Fruit fly (Drosophila melanogaster) whole organism, pupa: ENCODE measurements around the gene Ten-a.

Experiments
- CG32121 ChIP-seq: fragments of 200-800 bp; sonication (Bioruptor generic); IDR thresholded peaks from 2 replicates; pipeline ENCODE4 v1.3.6; 2022; ENCODE audit warnings: missing biosample characterization, missing genetic modification characterization
- CG34367 ChIP-seq: fragments of 200-800 bp; sonication (Bioruptor generic); optimal IDR thresholded peaks from 2 replicates; lab custom pipeline; 2018; ENCODE audit warnings: missing biosample characterization, mild to moderate bottlenecking, missing genetic modification characterization
- CG4496 ChIP-seq: fragments of 200-800 bp; sonication (Bioruptor generic); IDR thresholded peaks from 3 replicates; pipeline ENCODE4 v1.3.6; 2022; ENCODE audit warnings: missing biosample characterization, missing genetic modification characterization
- CG8301 ChIP-seq: fragments of 200-800 bp; sonication (Bioruptor generic); optimal IDR thresholded peaks from 2 replicates; lab custom pipeline; 2018; ENCODE audit warnings: missing biosample characterization, mild to moderate bottlenecking, missing genetic modification characterization
- Pif1B ChIP-seq: fragments of 200-800 bp; sonication (Bioruptor generic); optimal IDR thresholded peaks from 3 replicates; lab custom pipeline; 2016; ENCODE audit warnings: missing biosample characterization, missing genetic modification characterization

dm6 chrX:12248836-12249235 lies 205.3 kb downstream of the Ten-a start:
- no peak for TF ChIP-seq CG32121 (GFP tag; lab: Robert Waterston, UW)
- TF ChIP-seq CG4496, result no peak
- TF ChIP-seq CG8301 (tag; lab: Kevin White, UChicago), result no peak
- TF ChIP-seq Pif1B (GFP tag; lab: Kevin White, UChicago), result no peak
- TF ChIP-seq CG34367, result no peak
